Fruit fly (Drosophila melanogaster): ENCODE measurements around the gene CG33170.
A peak's percentile ranks its signal among the peaks of the same experiment; 100 is the strongest.

DNA sequence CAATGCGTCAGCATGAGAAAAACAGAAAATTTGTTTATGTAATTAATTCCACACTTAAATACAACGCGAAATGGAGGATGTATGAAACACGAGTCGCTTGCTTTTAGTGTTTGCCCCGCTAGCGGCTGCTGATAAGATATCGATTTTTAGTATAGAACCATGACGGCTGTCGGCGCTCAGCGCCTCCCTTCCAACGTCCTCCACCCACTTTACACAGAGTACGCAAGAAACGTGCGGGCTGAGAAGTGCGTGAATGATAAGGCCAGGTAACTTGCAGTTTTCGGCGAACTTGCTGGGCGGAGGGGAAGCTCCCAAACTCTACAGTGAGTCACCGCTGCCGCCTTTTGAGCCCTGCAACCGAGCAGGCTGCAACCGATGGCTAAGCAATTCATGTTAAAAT lies 6.0 kb downstream of the CG33170 start:
- TF ChIP-seq Ets65A (GFP tag) (no peak), Xbp1 (GFP tag; optimal IDR thresholded peaks at IDR 0.05) (no peak), CG12071 (GFP tag; optimal IDR thresholded peaks at IDR 0.05) (no peak), CG4617 (GFP tag; optimal IDR thresholded peaks at IDR 0.05; ENCODE audit: borderline replicate concordance) (no peak), jing (GFP tag; optimal IDR thresholded peaks at IDR 0.05) (no peak), kay (GFP tag; optimal IDR thresholded peaks at IDR 0.05) (peak; percentile 63), chn (GFP tag; optimal IDR thresholded peaks at IDR 0.05) (no peak)

Data from whole organism, embryonic.